Worm (Caenorhabditis elegans) whole organism, L2 larva: ENCODE measurements around the gene K10C2.14.

Experiments
- ZK546.5 ChIP-seq: sonication (generic microtip); optimal IDR thresholded peaks from 2 replicates; lab custom pipeline; 2017; ENCODE audit warnings: missing biosample characterization, missing genetic modification characterization
- ama-1 ChIP-seq: fragments of 150-350 bp; optimal IDR thresholded peaks from 2 replicates; lab custom pipeline; 2018; ENCODE audit warnings: inconsistent platforms
- ceh-16 ChIP-seq: fragments of 150-350 bp; optimal IDR thresholded peaks from 2 replicates; lab custom pipeline; 2014; ENCODE audit warnings: missing biosample characterization, missing genetic modification characterization
- lin-13 ChIP-seq: fragments of 150-350 bp; optimal IDR thresholded peaks from 2 replicates; lab custom pipeline; 2014; ENCODE audit warnings: missing biosample characterization, missing genetic modification reagents, missing genetic modification characterization
- nhr-11 ChIP-seq: fragments of 150-350 bp; optimal IDR thresholded peaks from 2 replicates; lab custom pipeline; 2014; ENCODE audit warnings: missing biosample characterization, missing genetic modification characterization
- sma-9 ChIP-seq, 2 experiments: fragments of 150-350 bp in 1 of 2; sonication (generic microtip) in 1 of 2; optimal IDR thresholded peaks; 2 replicates each; lab custom pipeline; 2014 to 2016; ENCODE audit warnings: missing genetic modification characterization in 2 of 2, mild to moderate bottlenecking in 1 of 2, missing biosample characterization in 1 of 2, missing compliant biosample characterization in 1 of 2, missing genetic modification reagents in 1 of 2, moderate library complexity in 1 of 2
- snpc-4 ChIP-seq: fragments of 150-350 bp; optimal IDR thresholded peaks from 2 replicates; lab custom pipeline; 2014; ENCODE audit warnings: missing biosample characterization, missing genetic modification characterization
- unc-39 ChIP-seq: fragments of 150-350 bp; optimal IDR thresholded peaks from 2 replicates; lab custom pipeline; 2014; ENCODE audit warnings: missing biosample characterization, missing genetic modification characterization
- zag-1 ChIP-seq: fragments of 150-350 bp; optimal IDR thresholded peaks from 2 replicates; lab custom pipeline; 2014; ENCODE audit warnings: missing biosample characterization, missing genetic modification characterization

DNA sequence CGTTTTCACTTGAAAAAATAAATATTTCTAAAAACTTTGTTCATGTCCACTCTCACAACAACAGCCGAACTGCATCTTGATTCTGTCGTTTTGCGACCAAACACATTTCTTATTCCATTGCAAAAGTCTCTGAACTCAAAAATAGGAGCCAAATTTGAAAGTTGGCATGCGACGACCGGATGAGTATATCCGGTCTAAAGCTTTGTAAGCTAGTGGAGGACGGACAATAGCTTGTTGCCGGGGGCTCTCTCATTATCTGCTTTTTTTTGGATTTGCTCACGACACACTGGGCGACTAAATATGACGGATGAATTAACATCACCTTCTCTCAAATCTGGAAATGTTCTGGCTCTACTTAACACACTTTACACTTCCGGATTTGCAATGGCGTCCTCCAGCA is 21.4 kb upstream of the K10C2.14 start, which contains the start of gene K04E7.1:
- TF ChIP-seq zag-1 (tag; lab: Kevin White, UChicago) = no peak
- TF ChIP-seq sma-9 (GFP tag; optimal IDR thresholded peaks at IDR 0.05; lab: Kevin White, UChicago) = no peak
- TF ChIP-seq sma-9 (tag; optimal IDR thresholded peaks at IDR 0.05; lab: Kevin White, UChicago) = no peak
- no peak for TF ChIP-seq ceh-16 (tag; lab: Kevin White, UChicago)
- TF ChIP-seq snpc-4 = no peak
- TF ChIP-seq ama-1 (lab: Kevin White, UChicago) = no peak
- no peak for TF ChIP-seq lin-13
- TF ChIP-seq nhr-11 = no peak
- TF ChIP-seq unc-39 = no peak
- TF ChIP-seq ZK546.5 (tag; lab: Kevin White, UChicago) = no peak
